Worm (Caenorhabditis elegans) whole organism, L4/young adult: ENCODE results near the gene acp-6.

Source experiments
- W03F9.2 ChIP-seq: fragments of 150-350 bp; optimal IDR thresholded peaks from 2 replicates; lab custom pipeline; 2014; ENCODE audit warnings: missing biosample characterization, missing genetic modification characterization
- dao-5 ChIP-seq: sonication (generic microtip); optimal IDR thresholded peaks from 2 replicates; lab custom pipeline; 2016; ENCODE audit warnings: missing genotype, missing genetic modification characterization, moderate library complexity, missing compliant biosample characterization
- him-1 ChIP-seq: sonication (generic microtip); optimal IDR thresholded peaks from 2 replicates; lab custom pipeline; 2016; ENCODE audit warnings: missing genotype, missing genetic modification reagents, missing genetic modification characterization, missing compliant biosample characterization

- TF ChIP-seq dao-5 (tag; lab: Kevin White, UChicago) (no peak), W03F9.2 (no peak), him-1 (tag; lab: Kevin White, UChicago) (no peak)
Observed at ce11 chrIV:6383970-6384369, 42.0 kb downstream of the acp-6 start, which contains the start of gene shl-1.
